Worm (Caenorhabditis elegans) whole organism, young adult: ENCODE data around the gene nmat-1.

ENCODE experiments used
- B0035.1 ChIP-seq: sonication (generic microtip); optimal IDR thresholded peaks from 2 replicates; lab custom pipeline; 2016; ENCODE audit warnings: missing genetic modification characterization, mild to moderate bottlenecking, missing compliant biosample characterization, missing genotype, missing genetic modification reagents
- F23B12.7 ChIP-seq: sonication (generic microtip); optimal IDR thresholded peaks from 2 replicates; lab custom pipeline; 2017; ENCODE audit warnings: missing genetic modification characterization, mild to moderate bottlenecking, missing compliant biosample characterization, antibody characterized with exemption, moderate library complexity; ENCODE audit not compliant: insufficient read depth
- Y53G8AR.9 ChIP-seq: fragments of 200-800 bp; sonication (Bioruptor generic); conservative IDR thresholded peaks from 2 replicates; pipeline ENCODE4 v1.3.6; 2022; ENCODE audit warnings: missing genetic modification reagents, missing genetic modification characterization, missing compliant biosample characterization
- Y79H2A.3 ChIP-seq: fragments of 200-800 bp; sonication (Bioruptor generic); conservative IDR thresholded peaks from 2 replicates; pipeline ENCODE4 v1.3.6; 2022; ENCODE audit warnings: missing genetic modification reagents, missing genetic modification characterization, missing compliant biosample characterization
- ZK185.1 ChIP-seq: sonication (generic microtip); optimal IDR thresholded peaks from 2 replicates; lab custom pipeline; 2016; ENCODE audit warnings: mild to moderate bottlenecking, missing genetic modification characterization, missing compliant biosample characterization; ENCODE audit not compliant: poor library complexity, severe bottlenecking
- akir-1 ChIP-seq: fragments of 200-800 bp; sonication (Bioruptor generic); optimal IDR thresholded peaks from 2 replicates; lab custom pipeline; 2018; ENCODE audit warnings: mild to moderate bottlenecking, missing genetic modification characterization, moderate library complexity, missing compliant biosample characterization
- ama-1 ChIP-seq, 3 experiments: fragments of 150-350 bp in 1 of 3; sonication (generic microtip) in 2 of 3; optimal IDR thresholded peaks; 2 replicates each; lab custom pipeline; 2014 to 2018; ENCODE audit warnings: missing biosample characterization in 2 of 3, missing genetic modification characterization in 2 of 3, missing genetic modification reagents in 2 of 3
- aptf-2 ChIP-seq: fragments of 200-800 bp; sonication (Bioruptor generic); conservative IDR thresholded peaks from 2 replicates; pipeline ENCODE4 v1.3.6; 2022; ENCODE audit warnings: missing genetic modification reagents, missing genetic modification characterization, missing compliant biosample characterization
- attf-3 ChIP-seq: fragments of 200-800 bp; sonication (Bioruptor generic); conservative IDR thresholded peaks from 2 replicates; pipeline ENCODE4 v1.3.6; 2022; ENCODE audit warnings: missing genetic modification reagents, missing genetic modification characterization, missing compliant biosample characterization
- attf-5 ChIP-seq: fragments of 200-800 bp; sonication (Bioruptor generic); optimal IDR thresholded peaks from 2 replicates; lab custom pipeline; 2018; ENCODE audit warnings: mild to moderate bottlenecking, missing genetic modification characterization, missing compliant biosample characterization
- attf-6 ChIP-seq: fragments of 200-800 bp; sonication (Bioruptor generic); IDR thresholded peaks from 2 replicates; pipeline ENCODE4 v1.3.6; 2022; ENCODE audit warnings: missing genetic modification reagents, missing genetic modification characterization, missing compliant biosample characterization
- bed-1 ChIP-seq: fragments of 200-800 bp; sonication (Bioruptor generic); IDR thresholded peaks from 2 replicates; pipeline ENCODE4 v1.3.6; 2022; ENCODE audit warnings: missing genetic modification reagents, missing genetic modification characterization, missing compliant biosample characterization
- bed-2 ChIP-seq: fragments of 200-800 bp; sonication (Bioruptor generic); IDR thresholded peaks from 2 replicates; pipeline ENCODE4 v1.3.6; 2022; ENCODE audit warnings: missing genetic modification reagents, missing genetic modification characterization, missing compliant biosample characterization
- cebp-1 ChIP-seq, 2 experiments: fragments of 200-800 bp in 1 of 2; sonication (Bioruptor generic) in 1 of 2; sonication (generic microtip) in 1 of 2; IDR thresholded peaks in 1 of 2; optimal IDR thresholded peaks in 1 of 2; 2 replicates each; pipeline versions ENCODE4 v1.3.6 to Lab custom; 2017 to 2022; ENCODE audit warnings: missing compliant biosample characterization in 2 of 2, missing genetic modification characterization in 2 of 2, mild to moderate bottlenecking in 1 of 2, missing genetic modification reagents in 1 of 2, moderate library complexity in 1 of 2
- ceh-40 ChIP-seq: fragments of 200-800 bp; sonication (Bioruptor generic); IDR thresholded peaks from 2 replicates; pipeline ENCODE4 v1.3.6; 2022; ENCODE audit warnings: missing genetic modification characterization, missing compliant biosample characterization
- chd-7 ChIP-seq: sonication (generic microtip); optimal IDR thresholded peaks from 2 replicates; lab custom pipeline; 2016; ENCODE audit warnings: mild to moderate bottlenecking, missing genetic modification characterization, moderate library complexity, missing compliant biosample characterization
- die-1 ChIP-seq: sonication (generic microtip); optimal IDR thresholded peaks from 2 replicates; lab custom pipeline; 2016; ENCODE audit warnings: missing genotype, mild to moderate bottlenecking, missing genetic modification characterization, missing compliant biosample characterization
- dox-1 ChIP-seq: fragments of 200-800 bp; sonication (Bioruptor generic); IDR thresholded peaks from 2 replicates; pipeline ENCODE4 v1.3.6; 2022; ENCODE audit warnings: missing genetic modification reagents, missing genetic modification characterization, missing compliant biosample characterization
- dpff-1 ChIP-seq: sonication (generic microtip); optimal IDR thresholded peaks from 2 replicates; lab custom pipeline; 2017; ENCODE audit warnings: mild to moderate bottlenecking, missing genetic modification characterization, missing compliant biosample characterization
- him-1 ChIP-seq: sonication (generic microtip); optimal IDR thresholded peaks from 2 replicates; lab custom pipeline; 2016; ENCODE audit warnings: missing genotype, missing genetic modification reagents, missing genetic modification characterization, missing compliant biosample characterization
- hmg-20 ChIP-seq: fragments of 200-800 bp; sonication (Bioruptor generic); IDR thresholded peaks from 2 replicates; pipeline ENCODE4 v1.3.6; 2022; ENCODE audit warnings: missing genetic modification reagents, missing genetic modification characterization, missing compliant biosample characterization
- hrde-1 ChIP-seq: sonication (generic microtip); optimal IDR thresholded peaks from 2 replicates; lab custom pipeline; 2016; ENCODE audit warnings: missing genetic modification characterization, mild to moderate bottlenecking, missing compliant biosample characterization, moderate library complexity, missing genotype, missing genetic modification reagents, borderline replicate concordance
- lag-1 ChIP-seq: fragments of 200-800 bp; sonication (Bioruptor generic); IDR thresholded peaks from 2 replicates; pipeline ENCODE4 v1.3.6; 2022; ENCODE audit warnings: missing genetic modification reagents, missing genetic modification characterization, missing compliant biosample characterization
- let-607 ChIP-seq, 2 experiments: fragments of 200-800 bp in 1 of 2; sonication (Bioruptor generic) in 1 of 2; sonication (generic microtip) in 1 of 2; optimal IDR thresholded peaks; 2 replicates each; lab custom pipeline; 2016 to 2018; ENCODE audit warnings: mild to moderate bottlenecking in 2 of 2, missing compliant biosample characterization in 2 of 2, missing genetic modification characterization in 2 of 2, moderate library complexity in 2 of 2, missing genotype in 1 of 2
- lsl-1 ChIP-seq: fragments of 200-800 bp; sonication (Bioruptor generic); optimal IDR thresholded peaks from 2 replicates; lab custom pipeline; 2018; ENCODE audit warnings: mild to moderate bottlenecking, missing genetic modification characterization, moderate library complexity, missing compliant biosample characterization
- madf-3 ChIP-seq: fragments of 200-800 bp; sonication (Bioruptor generic); IDR thresholded peaks from 2 replicates; pipeline ENCODE4 v1.3.6; 2022; ENCODE audit warnings: missing genetic modification reagents, missing genetic modification characterization, missing compliant biosample characterization
- madf-8 ChIP-seq: fragments of 200-800 bp; sonication (Bioruptor generic); conservative IDR thresholded peaks from 2 replicates; pipeline ENCODE4 v1.3.6; 2022; ENCODE audit warnings: missing genetic modification reagents, missing genetic modification characterization, missing compliant biosample characterization
- mcd-1 ChIP-seq: fragments of 200-800 bp; sonication (Bioruptor generic); IDR thresholded peaks from 2 replicates; pipeline ENCODE4 v1.3.6; 2022; ENCODE audit warnings: missing genetic modification reagents, missing genetic modification characterization, missing compliant biosample characterization
- mxl-1 ChIP-seq: sonication (generic microtip); optimal IDR thresholded peaks from 2 replicates; lab custom pipeline; 2016; ENCODE audit warnings: missing genetic modification characterization, missing compliant biosample characterization
- nfyb-1 ChIP-seq: fragments of 200-800 bp; sonication (Bioruptor generic); IDR thresholded peaks from 2 replicates; pipeline ENCODE4 v1.3.6; 2022; ENCODE audit warnings: missing genetic modification reagents, missing genetic modification characterization, missing compliant biosample characterization
- nhr-27 ChIP-seq: fragments of 200-800 bp; sonication (Bioruptor generic); optimal IDR thresholded peaks from 2 replicates; lab custom pipeline; 2018; ENCODE audit warnings: mild to moderate bottlenecking, missing genetic modification characterization, moderate library complexity, missing compliant biosample characterization
- pbrm-1 ChIP-seq: fragments of 200-800 bp; sonication (Bioruptor generic); IDR thresholded peaks from 2 replicates; pipeline ENCODE4 v1.3.6; 2022; ENCODE audit warnings: missing genetic modification reagents, missing genetic modification characterization, missing compliant biosample characterization
- pha-4 ChIP-seq: fragments of 150-350 bp; sonication (generic microtip); optimal IDR thresholded peaks from 2 replicates; lab custom pipeline; 2014; ENCODE audit warnings: missing biosample characterization, missing genetic modification reagents, missing genetic modification characterization
- rcor-1 ChIP-seq: fragments of 200-800 bp; sonication (Bioruptor generic); IDR thresholded peaks from 2 replicates; pipeline ENCODE4 v1.3.6; 2022; ENCODE audit warnings: missing genetic modification reagents, missing genetic modification characterization, missing compliant biosample characterization
- rpc-1 ChIP-seq, 2 experiments: fragments of 150-350 bp in 1 of 2; sonication (generic microtip) in 1 of 2; optimal IDR thresholded peaks; 2 replicates each; lab custom pipeline; 2014 to 2018; ENCODE audit warnings: missing biosample characterization in 1 of 2, missing genetic modification characterization in 1 of 2, missing genetic modification reagents in 1 of 2, missing genotype in 1 of 2
- sdz-38 ChIP-seq: sonication (generic microtip); optimal IDR thresholded peaks from 2 replicates; lab custom pipeline; 2016; ENCODE audit warnings: missing genotype, missing genetic modification characterization, missing compliant biosample characterization
- snpc-4 ChIP-seq, 5 experiments: fragments of 150-350 bp in 1 of 5; sonication (generic microtip) in 4 of 5; optimal IDR thresholded peaks; 2 replicates each; lab custom pipeline; 2014 to 2018; ENCODE audit warnings: missing genetic modification characterization in 5 of 5, missing biosample characterization in 3 of 5, antibody characterized with exemption in 2 of 5, mild to moderate bottlenecking in 2 of 5, missing compliant biosample characterization in 2 of 5, missing genotype in 2 of 5, moderate library complexity in 2 of 5, missing genetic modification reagents in 1 of 5
- somi-1 ChIP-seq: fragments of 200-800 bp; sonication (Bioruptor generic); optimal IDR thresholded peaks from 2 replicates; lab custom pipeline; 2018; ENCODE audit warnings: mild to moderate bottlenecking, missing genetic modification characterization, missing compliant biosample characterization
- tbp1 ChIP-seq: fragments of 200-800 bp; sonication (Bioruptor generic); optimal IDR thresholded peaks from 2 replicates; lab custom pipeline; 2018; ENCODE audit warnings: mild to moderate bottlenecking, missing genetic modification characterization, missing compliant biosample characterization
- tbx-9 ChIP-seq: sonication (generic microtip); optimal IDR thresholded peaks from 2 replicates; lab custom pipeline; 2016; ENCODE audit warnings: borderline replicate concordance, missing genetic modification characterization, inconsistent platforms, missing compliant biosample characterization
- unc-62 ChIP-seq: fragments of 150-350 bp; optimal IDR thresholded peaks from 2 replicates; lab custom pipeline; 2014; ENCODE audit warnings: missing biosample characterization, missing genetic modification reagents, missing genetic modification characterization
- zim-3 ChIP-seq: sonication (generic microtip); optimal IDR thresholded peaks from 2 replicates; lab custom pipeline; 2017; ENCODE audit warnings: mild to moderate bottlenecking, missing genetic modification characterization, moderate library complexity, missing compliant biosample characterization
- ztf-18 ChIP-seq: sonication (generic microtip); optimal IDR thresholded peaks from 2 replicates; lab custom pipeline; 2016; ENCODE audit warnings: missing genotype, mild to moderate bottlenecking, missing genetic modification characterization, missing compliant biosample characterization
- ztf-22 ChIP-seq: fragments of 200-800 bp; sonication (Bioruptor generic); optimal IDR thresholded peaks from 2 replicates; lab custom pipeline; 2018; ENCODE audit warnings: mild to moderate bottlenecking, missing genetic modification characterization, moderate library complexity, missing compliant biosample characterization

nmat-1 gene

ce11 chrX:11993327-11993726, 24.5 kb downstream of the nmat-1 start (continued):
- no peak for TF ChIP-seq akir-1 (GFP tag; lab: Kevin White, UChicago)
- TF ChIP-seq ama-1 (optimal IDR thresholded peaks at IDR 0.05; lab: Kevin White, UChicago), result no peak
- no peak for TF ChIP-seq ama-1 (GFP tag; optimal IDR thresholded peaks at IDR 0.05; lab: Kevin White, UChicago)
- no peak for TF ChIP-seq madf-8 (GFP tag; lab: Robert Waterston, UW)
- 0 out of 2 replicates have a peak, but pooled peaks have one; percentile 32 for TF ChIP-seq nfyb-1 (GFP tag; lab: Robert Waterston, UW)
- TF ChIP-seq bed-2 (GFP tag; lab: Robert Waterston, UW), result no peak
- TF ChIP-seq rpc-1 (optimal IDR thresholded peaks at IDR 0.05; lab: Kevin White, UChicago), result peak; percentile 70
- TF ChIP-seq rpc-1 (tag; optimal IDR thresholded peaks at IDR 0.05; lab: Kevin White, UChicago), result peak; percentile 81
- no peak for TF ChIP-seq snpc-4 (GFP tag; optimal IDR thresholded peaks at IDR 0.05; lab: Kevin White, UChicago)
- TF ChIP-seq snpc-4 (tag; optimal IDR thresholded peaks at IDR 0.05; lab: Kevin White, UChicago), result peak in 3 of 4 experiments; percentile 32 to 75 (median 34)
- TF ChIP-seq chd-7 (tag; lab: Kevin White, UChicago), result no peak
- no peak for TF ChIP-seq attf-6 (GFP tag; lab: Robert Waterston, UW)
- TF ChIP-seq nhr-27, result no peak
- no peak for TF ChIP-seq attf-5
- no peak for TF ChIP-seq tbx-9 (tag; lab: Kevin White, UChicago)
- TF ChIP-seq tbp1 (GFP tag; lab: Kevin White, UChicago), result peak; percentile 87
- TF ChIP-seq sdz-38 (tag; lab: Kevin White, UChicago), result no peak
- peak; percentile 23 for TF ChIP-seq mxl-1 (tag; lab: Kevin White, UChicago)
- peak; percentile 63 for TF ChIP-seq zim-3 (tag; lab: Kevin White, UChicago)
- TF ChIP-seq mcd-1 (GFP tag; lab: Robert Waterston, UW), result 0 out of 2 replicates have a peak, but pooled peaks have one; percentile 20
- TF ChIP-seq attf-3, result no peak
- TF ChIP-seq hrde-1 (tag; lab: Kevin White, UChicago), result no peak
- 0 out of 2 replicates have a peak, but pooled peaks have one; percentile 41 for TF ChIP-seq ceh-40 (GFP tag; lab: Robert Waterston, UW)
- TF ChIP-seq ZK185.1 (tag; lab: Kevin White, UChicago), result peak; percentile 61
- peak; percentile 56 for TF ChIP-seq him-1
- peak; percentile 54 for TF ChIP-seq rcor-1 (GFP tag; lab: Robert Waterston, UW)
- no peak for TF ChIP-seq dpff-1 (tag; lab: Kevin White, UChicago)
- no peak for TF ChIP-seq pha-4 (tag; lab: Kevin White, UChicago)
- peak; percentile 63 for TF ChIP-seq dox-1
- TF ChIP-seq pbrm-1 (GFP tag; lab: Robert Waterston, UW), result peak; percentile 83

- TF ChIP-seq Y53G8AR.9 (GFP tag; lab: Robert Waterston, UW), result no peak
- no peak for TF ChIP-seq lag-1
- TF ChIP-seq bed-1, result no peak
- TF ChIP-seq madf-3, result no peak
- TF ChIP-seq unc-62 (GFP tag; lab: Kevin White, UChicago), result no peak
- TF ChIP-seq B0035.1 (tag; lab: Kevin White, UChicago), result no peak
- TF ChIP-seq cebp-1 (GFP tag; IDR thresholded peaks at IDR 0.05; lab: Robert Waterston, UW), result no peak
- TF ChIP-seq cebp-1 (tag; optimal IDR thresholded peaks at IDR 0.05; lab: Kevin White, UChicago), result no peak
- no peak for TF ChIP-seq let-607 (tag; optimal IDR thresholded peaks at IDR 0.05; lab: Kevin White, UChicago)
- TF ChIP-seq Y79H2A.3 (GFP tag; lab: Robert Waterston, UW), result no peak
- no peak for TF ChIP-seq F23B12.7
- no peak for TF ChIP-seq ztf-22 (GFP tag; lab: Kevin White, UChicago)
- no peak for TF ChIP-seq somi-1 (GFP tag; lab: Kevin White, UChicago)
- no peak for TF ChIP-seq lsl-1
- no peak for TF ChIP-seq ztf-18
- no peak for TF ChIP-seq him-1
- TF ChIP-seq hmg-20 (GFP tag; lab: Robert Waterston, UW), result no peak
- no peak for TF ChIP-seq die-1 (tag; lab: Kevin White, UChicago)
- TF ChIP-seq aptf-2 (GFP tag; lab: Robert Waterston, UW), result no peak
Observed at ce11 chrX:11992778-11993177, 25.1 kb downstream of the nmat-1 start.
